Worm (Caenorhabditis elegans) whole organism, L1 larva: ENCODE results near the gene C53D6.10.
A peak's percentile ranks its signal among the peaks of the same experiment; 100 is the strongest.

Source experiments
- C04F5.9 ChIP-seq: sonication (generic microtip); optimal IDR thresholded peaks from 2 replicates; lab custom pipeline; 2016; ENCODE audit warnings: missing genetic modification characterization, missing compliant biosample characterization
- alr-1 ChIP-seq: fragments of 200-800 bp; sonication (Bioruptor generic); optimal IDR thresholded peaks from 2 replicates; lab custom pipeline; 2018; ENCODE audit warnings: borderline replicate concordance, mild to moderate bottlenecking, missing genetic modification characterization, missing compliant biosample characterization
- ama-1 ChIP-seq: fragments of 150-350 bp; optimal IDR thresholded peaks from 2 replicates; lab custom pipeline; 2014
- ceh-63 ChIP-seq: fragments of 200-800 bp; sonication (Bioruptor generic); optimal IDR thresholded peaks from 2 replicates; lab custom pipeline; 2018; ENCODE audit warnings: mild to moderate bottlenecking, missing genetic modification characterization, missing compliant biosample characterization
- ceh-90 ChIP-seq: sonication (generic microtip); optimal IDR thresholded peaks from 2 replicates; lab custom pipeline; 2016; ENCODE audit warnings: missing genetic modification characterization, missing compliant biosample characterization
- ces-1 ChIP-seq: fragments of 150-350 bp; optimal IDR thresholded peaks from 2 replicates; lab custom pipeline; 2014; ENCODE audit warnings: missing biosample characterization, missing genetic modification reagents, missing genetic modification characterization
- efl-1 ChIP-seq, 4 experiments: fragments of 150-350 bp; optimal IDR thresholded peaks in 3 of 4; peaks in 1 of 4; 1 replicate in 1 of 4; 2 replicates in 3 of 4; lab custom pipeline; 2014; ENCODE audit warnings: missing biosample characterization in 2 of 4, missing genetic modification characterization in 2 of 4, missing genetic modification reagents in 2 of 4
- efl-3 ChIP-seq: fragments of 200-800 bp; sonication (Bioruptor generic); optimal IDR thresholded peaks from 2 replicates; lab custom pipeline; 2018; ENCODE audit warnings: mild to moderate bottlenecking, missing genetic modification characterization, missing compliant biosample characterization
- egl-27 ChIP-seq, 2 experiments: fragments of 150-350 bp in 1 of 2; sonication (generic microtip); optimal IDR thresholded peaks; 3 replicates each; lab custom pipeline; 2017 to 2018; ENCODE audit warnings: missing biosample characterization in 2 of 2, missing genetic modification characterization in 2 of 2, missing genetic modification reagents in 2 of 2
- elt-2 ChIP-seq: sonication (generic microtip); optimal IDR thresholded peaks from 2 replicates; lab custom pipeline; 2016; ENCODE audit warnings: missing genetic modification characterization, mild to moderate bottlenecking, inconsistent platforms, missing compliant biosample characterization, missing genetic modification reagents
- fkh-4 ChIP-seq: sonication (generic microtip); optimal IDR thresholded peaks from 2 replicates; lab custom pipeline; 2016; ENCODE audit warnings: missing compliant biosample characterization, missing genetic modification characterization, borderline replicate concordance
- grh-1 ChIP-seq: fragments of 200-800 bp; sonication (Bioruptor generic); IDR thresholded peaks from 2 replicates; pipeline ENCODE4 v1.3.6; 2022; ENCODE audit warnings: missing genetic modification reagents, missing genetic modification characterization, missing compliant biosample characterization
- hpl-2 ChIP-seq: fragments of 150-350 bp; optimal IDR thresholded peaks from 2 replicates; lab custom pipeline; 2014; ENCODE audit warnings: missing biosample characterization, missing genetic modification reagents, missing genetic modification characterization
- lin-14 ChIP-seq: fragments of 200-800 bp; sonication (Bioruptor generic); optimal IDR thresholded peaks from 2 replicates; lab custom pipeline; 2018; ENCODE audit warnings: mild to moderate bottlenecking, missing genetic modification characterization, moderate library complexity, missing compliant biosample characterization
- lin-35 ChIP-seq, 2 experiments: fragments of 150-350 bp; optimal IDR thresholded peaks; 2 replicates each; lab custom pipeline; 2014; ENCODE audit warnings: missing biosample characterization in 2 of 2, missing genetic modification characterization in 2 of 2, missing genetic modification reagents in 2 of 2
- lir-3 ChIP-seq: sonication (generic microtip); optimal IDR thresholded peaks from 2 replicates; lab custom pipeline; 2016; ENCODE audit warnings: mild to moderate bottlenecking, missing genetic modification characterization, moderate library complexity, missing compliant biosample characterization; ENCODE audit not compliant: poor library complexity
- mef-2 ChIP-seq: fragments of 150-350 bp; optimal IDR thresholded peaks from 2 replicates; lab custom pipeline; 2014; ENCODE audit warnings: missing biosample characterization, missing genetic modification characterization
- mep-1 ChIP-seq: fragments of 150-350 bp; optimal IDR thresholded peaks from 2 replicates; lab custom pipeline; 2014; ENCODE audit warnings: missing biosample characterization, missing genetic modification characterization
- nhr-12 ChIP-seq: sonication (generic microtip); optimal IDR thresholded peaks from 2 replicates; lab custom pipeline; 2017; ENCODE audit warnings: missing biosample characterization, missing genetic modification characterization
- nhr-20 ChIP-seq: sonication (generic microtip); optimal IDR thresholded peaks from 2 replicates; lab custom pipeline; 2016; ENCODE audit warnings: mild to moderate bottlenecking, missing genetic modification characterization, missing compliant biosample characterization
- nhr-28 ChIP-seq: fragments of 150-350 bp; optimal IDR thresholded peaks from 2 replicates; lab custom pipeline; 2014; ENCODE audit warnings: missing biosample characterization, missing genetic modification characterization
- nhr-47 ChIP-seq: sonication (generic microtip); optimal IDR thresholded peaks from 2 replicates; lab custom pipeline; 2016; ENCODE audit warnings: mild to moderate bottlenecking, missing genetic modification characterization, moderate library complexity, missing compliant biosample characterization
- nhr-71 ChIP-seq: sonication (generic microtip); optimal IDR thresholded peaks from 2 replicates; lab custom pipeline; 2016; ENCODE audit warnings: mild to moderate bottlenecking, missing genetic modification characterization, moderate library complexity, missing compliant biosample characterization
- nhr-85 ChIP-seq: sonication (generic microtip); peaks from one replicate; lab custom pipeline; 2016; ENCODE audit warnings: missing genetic modification characterization, inconsistent platforms, missing compliant biosample characterization
- pqm-1 ChIP-seq: sonication (generic microtip); optimal IDR thresholded peaks from 3 replicates; lab custom pipeline; 2017; ENCODE audit warnings: missing biosample characterization, missing genetic modification characterization
- rnt-1 ChIP-seq: sonication (generic microtip); optimal IDR thresholded peaks from 2 replicates; lab custom pipeline; 2016; ENCODE audit warnings: mild to moderate bottlenecking, missing genetic modification characterization, moderate library complexity, missing compliant biosample characterization
- skn-1 ChIP-seq: fragments of 150-350 bp; optimal IDR thresholded peaks from 2 replicates; lab custom pipeline; 2014; ENCODE audit warnings: missing biosample characterization, missing genetic modification characterization
- sox-4 ChIP-seq: sonication (generic microtip); optimal IDR thresholded peaks from 2 replicates; lab custom pipeline; 2016; ENCODE audit warnings: missing genetic modification characterization, missing compliant biosample characterization
- sptf-1 ChIP-seq: fragments of 150-350 bp; optimal IDR thresholded peaks from 2 replicates; lab custom pipeline; 2014; ENCODE audit warnings: missing biosample characterization, missing genetic modification characterization
- tlp-1 ChIP-seq: fragments of 150-350 bp; optimal IDR thresholded peaks from 2 replicates; lab custom pipeline; 2014; ENCODE audit warnings: missing biosample characterization, missing genetic modification characterization
- unc-30 ChIP-seq: sonication (generic microtip); optimal IDR thresholded peaks from 2 replicates; lab custom pipeline; 2017; ENCODE audit warnings: missing biosample characterization, missing genetic modification characterization
- vab-15 ChIP-seq: sonication (generic microtip); optimal IDR thresholded peaks from 2 replicates; lab custom pipeline; 2017; ENCODE audit warnings: missing genotype, mild to moderate bottlenecking, missing genetic modification characterization, missing compliant biosample characterization
- xbp-1 ChIP-seq: sonication (generic microtip); optimal IDR thresholded peaks from 2 replicates; lab custom pipeline; 2016; ENCODE audit warnings: missing genetic modification characterization, missing compliant biosample characterization
- zip-4 ChIP-seq: fragments of 200-800 bp; sonication (Bioruptor generic); optimal IDR thresholded peaks from 2 replicates; lab custom pipeline; 2018; ENCODE audit warnings: mild to moderate bottlenecking, missing genetic modification characterization, moderate library complexity, missing compliant biosample characterization

C53D6.10 gene

DNA sequence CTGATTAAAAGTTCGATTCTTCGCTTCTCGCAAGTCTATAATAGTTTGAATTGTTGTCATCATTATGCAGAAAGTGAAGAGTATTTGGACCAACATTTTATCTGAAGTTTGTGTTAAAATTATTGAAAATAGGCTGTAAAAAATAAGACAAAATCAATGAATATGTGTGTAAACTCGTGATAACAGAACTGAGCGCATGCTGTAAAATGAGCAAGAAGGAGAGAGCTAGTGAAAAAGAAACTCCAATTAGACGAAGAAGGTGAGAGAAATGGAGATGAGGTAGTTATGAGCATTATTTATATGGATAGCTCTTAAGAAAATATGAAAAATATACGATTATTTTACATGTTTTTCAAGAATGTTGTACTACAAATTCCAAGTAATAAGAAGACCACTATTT lies 13.4 kb downstream of the C53D6.10 start, which contains the start of gene C53D6.4:
TSS of gene C53D6.4 (minus strand) at position 101 of the 400 bp plus-strand sequence.
- TF ChIP-seq skn-1 (tag; lab: Kevin White, UChicago) (no peak), elt-2 (tag; lab: Kevin White, UChicago) (no peak), nhr-28 (tag; lab: Kevin White, UChicago) (no peak), hpl-2 (GFP tag; lab: Kevin White, UChicago) (no peak), lin-14 (GFP tag; lab: Kevin White, UChicago) (no peak)
- TF ChIP-seq, all 84 proteins: peak for 0

DNA sequence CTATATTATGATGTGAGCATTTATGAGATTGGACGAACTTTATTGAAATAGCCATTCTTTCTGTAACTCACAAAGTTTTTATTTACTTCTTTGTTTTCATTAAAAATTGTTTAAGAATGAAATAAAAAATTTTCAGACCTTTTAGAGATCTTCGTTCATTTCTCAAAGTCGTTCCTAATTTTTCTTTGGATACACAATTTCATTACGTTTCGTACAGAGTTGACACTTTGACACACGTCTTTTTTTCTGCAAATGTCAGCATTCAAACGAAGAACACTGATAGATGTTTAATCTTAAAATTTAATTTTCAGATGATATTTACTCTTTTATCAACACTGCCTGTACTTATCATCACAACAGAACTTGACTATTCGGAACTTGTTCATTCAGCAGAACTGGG lies 17.8 kb downstream of the C53D6.10 start, which contains the start of gene acc-2:
TSS of gene acc-2 (plus strand) at position 301 of the 400 bp plus-strand sequence.
- no peak for TF ChIP-seq ces-1 (GFP tag; lab: Kevin White, UChicago)
- TF ChIP-seq mep-1 (tag; lab: Kevin White, UChicago), result no peak
- TF ChIP-seq egl-27 (tag; optimal IDR thresholded peaks at IDR 0.05; lab: Kevin White, UChicago), result no peak
- no peak for TF ChIP-seq unc-30 (tag; lab: Kevin White, UChicago)
- TF ChIP-seq efl-3 (GFP tag; lab: Kevin White, UChicago), result no peak
- TF ChIP-seq ceh-63 (GFP tag; lab: Kevin White, UChicago), result no peak
- no peak for TF ChIP-seq vab-15 (tag; lab: Kevin White, UChicago)
- no peak for TF ChIP-seq nhr-12 (tag; lab: Kevin White, UChicago)

DNA sequence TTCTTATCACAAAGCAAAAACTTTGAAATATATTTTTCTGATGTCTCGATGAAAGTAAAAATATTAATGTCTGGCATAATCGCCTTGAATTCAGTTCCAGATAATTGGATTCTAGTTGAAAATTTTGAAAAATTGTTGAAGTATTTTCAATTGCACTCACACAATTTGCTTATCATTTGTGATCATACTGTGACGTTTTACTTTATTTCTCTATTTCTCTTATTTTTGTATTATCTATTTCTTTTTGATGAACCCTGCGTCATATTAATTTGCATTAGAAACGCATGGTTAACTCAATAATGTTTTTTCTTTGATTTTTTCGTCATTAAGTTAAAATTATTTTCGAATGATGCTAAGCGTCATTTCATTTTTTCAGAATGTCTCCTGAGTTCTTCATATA lies 24.0 kb downstream of the C53D6.10 start, which contains the start of gene C53D6.11:
TSS of gene C53D6.11 (plus strand) at position 328 of the 400 bp plus-strand sequence.
- TF ChIP-seq alr-1 (no peak), zip-4 (no peak), efl-1 (optimal IDR thresholded peaks at IDR 0.05; lab: Kevin White, UChicago) (no peak), efl-1 (GFP tag; optimal IDR thresholded peaks at IDR 0.05 in 1 of 2; lab: Kevin White, UChicago) (peak in 1 of 2 experiments; percentile 71), lin-14 (GFP tag; lab: Kevin White, UChicago) (peak; percentile 5), elt-2 (tag; lab: Kevin White, UChicago) (peak; percentile 43), lin-35 (GFP tag; optimal IDR thresholded peaks at IDR 0.05; lab: Kevin White, UChicago) (no peak)

DNA sequence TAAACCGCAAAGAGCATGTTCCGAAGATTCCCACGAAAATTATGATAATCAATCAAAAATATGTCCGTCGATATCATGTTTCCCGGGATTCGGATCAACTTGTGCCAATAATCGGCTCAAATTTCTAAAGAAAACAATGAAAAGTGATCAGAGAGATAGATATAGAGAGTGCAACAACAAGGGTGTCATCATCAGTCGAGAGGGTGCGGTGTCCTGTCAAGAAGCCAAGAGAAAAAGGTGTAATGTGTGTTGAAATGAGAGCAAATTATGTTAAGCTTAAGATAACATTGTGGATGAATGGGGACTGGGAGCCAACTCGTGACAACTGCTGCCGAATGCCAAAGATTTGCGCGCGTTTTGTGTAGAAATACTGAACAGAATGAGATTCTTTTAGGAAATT lies 26.3 kb downstream of the C53D6.10 start:
- peak; percentile 25 for TF ChIP-seq rnt-1 (tag; lab: Kevin White, UChicago)
- TF ChIP-seq lir-3 (tag; lab: Kevin White, UChicago), result no peak
- no peak for TF ChIP-seq nhr-20
- TF ChIP-seq C04F5.9 (tag; lab: Kevin White, UChicago), result no peak
- peak; percentile 40 for TF ChIP-seq lin-14 (GFP tag; lab: Kevin White, UChicago)
- peak; percentile 12 for TF ChIP-seq nhr-71
- TF ChIP-seq mef-2 (tag; lab: Kevin White, UChicago), result no peak

DNA sequence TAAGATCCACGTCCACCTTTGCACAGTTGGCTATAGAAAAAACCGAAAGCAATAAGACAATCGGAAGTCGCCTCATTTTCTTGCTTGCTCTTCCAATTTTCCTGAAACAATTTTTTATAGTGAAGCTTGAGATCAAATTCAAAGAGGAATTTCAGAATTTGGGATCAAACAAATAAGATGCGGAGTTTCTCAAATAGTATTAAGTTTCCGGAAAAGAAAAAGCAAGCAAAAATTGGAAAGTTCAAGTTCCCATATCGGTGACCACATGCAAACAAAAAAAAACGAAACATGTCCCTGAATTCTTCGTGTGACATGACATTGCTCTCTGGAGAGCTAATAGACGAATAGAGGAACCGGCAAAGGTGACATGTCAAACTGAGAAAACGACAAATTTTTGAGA lies 28.9 kb downstream of the C53D6.10 start, which contains the start of gene unc-129:
TSS of gene unc-129 (minus strand) at position 101 of the 400 bp plus-strand sequence.
- no peak for TF ChIP-seq efl-3 (GFP tag; lab: Kevin White, UChicago)
- TF ChIP-seq sox-4 (tag; lab: Kevin White, UChicago), result no peak
- no peak for TF ChIP-seq efl-1 (optimal IDR thresholded peaks at IDR 0.05; lab: Kevin White, UChicago)
- peak in 1 of 2 experiments; percentile 38 for TF ChIP-seq efl-1 (GFP tag; optimal IDR thresholded peaks at IDR 0.05 in 1 of 2; lab: Kevin White, UChicago)
- TF ChIP-seq lin-14 (GFP tag; lab: Kevin White, UChicago), result peak; percentile 10

DNA sequence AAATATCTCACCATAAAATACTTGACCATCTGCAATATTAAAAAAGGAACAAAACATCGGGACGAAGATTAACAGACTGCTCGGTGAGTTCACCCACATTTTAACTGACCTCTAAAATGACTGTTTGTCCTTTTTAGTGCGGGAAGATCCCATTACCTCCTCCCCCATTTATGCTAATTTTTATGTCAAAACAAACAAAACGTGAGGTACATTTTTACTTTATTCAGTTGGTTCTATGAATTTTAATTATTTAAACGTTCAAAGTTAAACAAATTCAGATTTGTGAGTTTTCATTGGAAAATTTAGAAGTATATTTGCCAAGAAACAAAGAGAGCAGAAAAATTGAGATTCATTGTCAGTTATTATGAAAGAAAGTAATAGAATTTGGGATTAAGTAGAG lies 31.6 kb downstream of the C53D6.10 start, which contains the start of gene C53D6.8:
TSS of gene C53D6.8 (minus strand) at position 101 of the 400 bp plus-strand sequence.
- TF ChIP-seq xbp-1 (tag; lab: Kevin White, UChicago), result no peak
- TF ChIP-seq sptf-1 (tag; lab: Kevin White, UChicago), result no peak
- TF ChIP-seq ceh-90 (tag; lab: Kevin White, UChicago), result no peak
- TF ChIP-seq nhr-85 (tag; lab: Kevin White, UChicago), result no peak
- no peak for TF ChIP-seq vab-15 (tag; lab: Kevin White, UChicago)
- no peak for TF ChIP-seq ama-1
- TF ChIP-seq hpl-2 (GFP tag; lab: Kevin White, UChicago), result no peak
- no peak for TF ChIP-seq pqm-1
- no peak for TF ChIP-seq nhr-47 (tag; lab: Kevin White, UChicago)
- no peak for TF ChIP-seq mef-2 (tag; lab: Kevin White, UChicago)
- TF ChIP-seq fkh-4 (tag; lab: Kevin White, UChicago), result no peak
- TF ChIP-seq tlp-1 (tag; lab: Kevin White, UChicago), result no peak
- no peak for TF ChIP-seq alr-1
- TF ChIP-seq grh-1 (GFP tag; lab: Robert Waterston, UW), result no peak
